Worm (Caenorhabditis elegans) whole organism, L1 larva: ENCODE data around the gene srh-190.

Experiments used
- C04F5.9 ChIP-seq: sonication (generic microtip); optimal IDR thresholded peaks from 2 replicates; lab custom pipeline; 2016; ENCODE audit warnings: missing genetic modification characterization, missing compliant biosample characterization
- C34B4.2 ChIP-seq: sonication (generic microtip); optimal IDR thresholded peaks from 2 replicates; lab custom pipeline; 2017; ENCODE audit warnings: mild to moderate bottlenecking, missing genetic modification characterization, missing compliant biosample characterization
- F16B12.6 ChIP-seq: fragments of 150-350 bp; optimal IDR thresholded peaks from 2 replicates; lab custom pipeline; 2014; ENCODE audit warnings: missing biosample characterization, missing genetic modification characterization
- Y116A8C.19 ChIP-seq: sonication (generic microtip); optimal IDR thresholded peaks from 2 replicates; lab custom pipeline; 2016; ENCODE audit warnings: missing compliant biosample characterization, missing genetic modification characterization, borderline replicate concordance
- alr-1 ChIP-seq: fragments of 200-800 bp; sonication (Bioruptor generic); optimal IDR thresholded peaks from 2 replicates; lab custom pipeline; 2018; ENCODE audit warnings: borderline replicate concordance, mild to moderate bottlenecking, missing genetic modification characterization, missing compliant biosample characterization
- ama-1 ChIP-seq: fragments of 150-350 bp; optimal IDR thresholded peaks from 2 replicates; lab custom pipeline; 2014
- elt-2 ChIP-seq: sonication (generic microtip); optimal IDR thresholded peaks from 2 replicates; lab custom pipeline; 2016; ENCODE audit warnings: missing genetic modification characterization, mild to moderate bottlenecking, inconsistent platforms, missing compliant biosample characterization, missing genetic modification reagents
- elt-3 ChIP-seq, 6 experiments: fragments of 150-350 bp in 1 of 6; sonication (generic microtip); optimal IDR thresholded peaks; 2 replicates each; lab custom pipeline; 2017 to 2018; ENCODE audit warnings: missing biosample characterization in 6 of 6, missing genetic modification characterization in 6 of 6, inconsistent platforms in 1 of 6
- fkh-10 ChIP-seq: sonication (generic microtip); optimal IDR thresholded peaks from 2 replicates; lab custom pipeline; 2017; ENCODE audit warnings: missing biosample characterization, missing genetic modification reagents, missing genetic modification characterization
- fkh-4 ChIP-seq: sonication (generic microtip); optimal IDR thresholded peaks from 2 replicates; lab custom pipeline; 2016; ENCODE audit warnings: missing compliant biosample characterization, missing genetic modification characterization, borderline replicate concordance
- fkh-8 ChIP-seq: sonication (generic microtip); optimal IDR thresholded peaks from 2 replicates; lab custom pipeline; 2016; ENCODE audit warnings: mild to moderate bottlenecking, missing genetic modification characterization, missing compliant biosample characterization
- fos-1 ChIP-seq: fragments of 150-350 bp; optimal IDR thresholded peaks from 2 replicates; lab custom pipeline; 2014; ENCODE audit warnings: missing biosample characterization, missing genetic modification characterization
- grh-1 ChIP-seq: fragments of 200-800 bp; sonication (Bioruptor generic); IDR thresholded peaks from 2 replicates; pipeline ENCODE4 v1.3.6; 2022; ENCODE audit warnings: missing genetic modification reagents, missing genetic modification characterization, missing compliant biosample characterization
- hlh-17 ChIP-seq: fragments of 200-800 bp; sonication (Bioruptor generic); optimal IDR thresholded peaks from 2 replicates; lab custom pipeline; 2018; ENCODE audit warnings: missing genetic modification characterization, mild to moderate bottlenecking, missing compliant biosample characterization, moderate library complexity, borderline replicate concordance
- hlh-4 ChIP-seq: sonication (generic microtip); optimal IDR thresholded peaks from 2 replicates; lab custom pipeline; 2016; ENCODE audit warnings: mild to moderate bottlenecking, missing genetic modification characterization, missing compliant biosample characterization
- irx-1 ChIP-seq: sonication (generic microtip); optimal IDR thresholded peaks from 2 replicates; lab custom pipeline; 2016; ENCODE audit warnings: missing genetic modification characterization, missing compliant biosample characterization
- isw-1 ChIP-seq: fragments of 200-800 bp; sonication (Bioruptor generic); IDR thresholded peaks from 2 replicates; pipeline ENCODE4 v1.3.6; 2022; ENCODE audit warnings: missing genetic modification characterization, missing compliant biosample characterization
- lin-15B ChIP-seq: fragments of 150-350 bp; sonication (generic microtip); optimal IDR thresholded peaks from 3 replicates; lab custom pipeline; 2014; ENCODE audit warnings: missing biosample characterization, missing genetic modification characterization
- lin-35 ChIP-seq, 2 experiments: fragments of 150-350 bp; optimal IDR thresholded peaks; 2 replicates each; lab custom pipeline; 2014; ENCODE audit warnings: missing biosample characterization in 2 of 2, missing genetic modification characterization in 2 of 2, missing genetic modification reagents in 2 of 2
- lir-3 ChIP-seq: sonication (generic microtip); optimal IDR thresholded peaks from 2 replicates; lab custom pipeline; 2016; ENCODE audit warnings: mild to moderate bottlenecking, missing genetic modification characterization, moderate library complexity, missing compliant biosample characterization; ENCODE audit not compliant: poor library complexity
- mab-9 ChIP-seq: fragments of 200-800 bp; sonication (Bioruptor generic); IDR thresholded peaks from 2 replicates; pipeline ENCODE4 v1.3.6; 2022; ENCODE audit warnings: missing genetic modification reagents, missing genetic modification characterization, missing compliant biosample characterization
- nhr-11 ChIP-seq: fragments of 150-350 bp; optimal IDR thresholded peaks from 2 replicates; lab custom pipeline; 2014; ENCODE audit warnings: missing biosample characterization, missing genetic modification characterization
- nhr-12 ChIP-seq: sonication (generic microtip); optimal IDR thresholded peaks from 2 replicates; lab custom pipeline; 2017; ENCODE audit warnings: missing biosample characterization, missing genetic modification characterization
- nhr-20 ChIP-seq: sonication (generic microtip); optimal IDR thresholded peaks from 2 replicates; lab custom pipeline; 2016; ENCODE audit warnings: mild to moderate bottlenecking, missing genetic modification characterization, missing compliant biosample characterization
- nhr-28 ChIP-seq: fragments of 150-350 bp; optimal IDR thresholded peaks from 2 replicates; lab custom pipeline; 2014; ENCODE audit warnings: missing biosample characterization, missing genetic modification characterization
- nhr-47 ChIP-seq: sonication (generic microtip); optimal IDR thresholded peaks from 2 replicates; lab custom pipeline; 2016; ENCODE audit warnings: mild to moderate bottlenecking, missing genetic modification characterization, moderate library complexity, missing compliant biosample characterization
- nhr-71 ChIP-seq: sonication (generic microtip); optimal IDR thresholded peaks from 2 replicates; lab custom pipeline; 2016; ENCODE audit warnings: mild to moderate bottlenecking, missing genetic modification characterization, moderate library complexity, missing compliant biosample characterization
- nhr-90 ChIP-seq: sonication (generic microtip); optimal IDR thresholded peaks from 2 replicates; lab custom pipeline; 2016; ENCODE audit warnings: mild to moderate bottlenecking, missing genetic modification characterization, missing compliant biosample characterization; ENCODE audit not compliant: poor library complexity
- pag-3 ChIP-seq: sonication (generic microtip); optimal IDR thresholded peaks from 2 replicates; lab custom pipeline; 2017; ENCODE audit warnings: missing genetic modification characterization, mild to moderate bottlenecking, missing compliant biosample characterization, antibody characterized with exemption, borderline replicate concordance; ENCODE audit not compliant: insufficient read depth
- skn-1 ChIP-seq: fragments of 150-350 bp; optimal IDR thresholded peaks from 2 replicates; lab custom pipeline; 2014; ENCODE audit warnings: missing biosample characterization, missing genetic modification characterization
- snpc-4 ChIP-seq: fragments of 150-350 bp; optimal IDR thresholded peaks from 2 replicates; lab custom pipeline; 2014; ENCODE audit warnings: missing biosample characterization, missing genetic modification characterization
- snu-23 ChIP-seq: sonication (generic microtip); optimal IDR thresholded peaks from 2 replicates; lab custom pipeline; 2016; ENCODE audit warnings: missing genetic modification characterization, missing compliant biosample characterization
- sptf-1 ChIP-seq: fragments of 150-350 bp; optimal IDR thresholded peaks from 2 replicates; lab custom pipeline; 2014; ENCODE audit warnings: missing biosample characterization, missing genetic modification characterization
- sup-37 ChIP-seq: fragments of 200-800 bp; sonication (Bioruptor generic); optimal IDR thresholded peaks from 2 replicates; lab custom pipeline; 2018; ENCODE audit warnings: mild to moderate bottlenecking, missing genetic modification characterization, missing compliant biosample characterization
- tbx-2 ChIP-seq: sonication (generic microtip); optimal IDR thresholded peaks from 2 replicates; lab custom pipeline; 2016; ENCODE audit warnings: missing genetic modification characterization, missing compliant biosample characterization
- tlp-1 ChIP-seq: fragments of 150-350 bp; optimal IDR thresholded peaks from 2 replicates; lab custom pipeline; 2014; ENCODE audit warnings: missing biosample characterization, missing genetic modification characterization
- unc-130 ChIP-seq: fragments of 150-350 bp; optimal IDR thresholded peaks from 2 replicates; lab custom pipeline; 2017; ENCODE audit warnings: missing biosample characterization, missing genetic modification characterization, inconsistent platforms
- unc-62 ChIP-seq: fragments of 150-350 bp; optimal IDR thresholded peaks from 2 replicates; lab custom pipeline; 2014; ENCODE audit warnings: missing biosample characterization, missing genetic modification reagents, missing genetic modification characterization
- zag-1 ChIP-seq: fragments of 150-350 bp; optimal IDR thresholded peaks from 2 replicates; lab custom pipeline; 2014; ENCODE audit warnings: missing biosample characterization, missing genetic modification characterization
- zip-4 ChIP-seq: fragments of 200-800 bp; sonication (Bioruptor generic); optimal IDR thresholded peaks from 2 replicates; lab custom pipeline; 2018; ENCODE audit warnings: mild to moderate bottlenecking, missing genetic modification characterization, moderate library complexity, missing compliant biosample characterization
- ztf-4 ChIP-seq: fragments of 150-350 bp; optimal IDR thresholded peaks from 2 replicates; lab custom pipeline; 2014; ENCODE audit warnings: missing biosample characterization, missing genetic modification characterization

srh-190 gene

DNA sequence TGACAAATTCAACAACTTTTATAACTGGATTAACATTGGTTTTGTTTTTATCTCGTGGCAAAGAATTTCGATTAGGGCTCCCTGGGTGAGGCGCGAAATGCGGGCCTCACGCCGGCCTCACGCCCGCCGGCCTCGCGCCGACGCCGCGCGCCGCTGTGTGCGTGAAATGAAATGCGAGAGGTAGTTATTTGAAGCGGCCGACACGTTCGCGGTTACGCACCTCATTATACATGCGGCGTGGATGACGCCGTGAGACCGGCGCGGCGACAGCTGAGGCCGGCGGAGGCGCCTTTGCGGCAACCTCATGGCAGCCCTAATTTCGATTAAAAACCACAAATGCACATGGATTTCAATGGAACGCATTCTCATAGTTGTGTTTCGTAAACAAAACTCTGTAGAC lies 24.6 kb downstream of the srh-190 start:
- TF ChIP-seq zip-4 (GFP tag; lab: Kevin White, UChicago) (no peak), pag-3 (tag; lab: Kevin White, UChicago) (no peak), nhr-90 (tag; lab: Kevin White, UChicago) (no peak), elt-3 (tag; optimal IDR thresholded peaks at IDR 0.05; lab: Kevin White, UChicago) (no peak), mab-9 (GFP tag; lab: Robert Waterston, UW) (no peak), sup-37 (GFP tag; lab: Kevin White, UChicago) (no peak), elt-2 (no peak), nhr-28 (no peak), nhr-12 (tag; lab: Kevin White, UChicago) (no peak), snu-23 (GFP tag; lab: Kevin White, UChicago) (no peak), ztf-4 (tag; lab: Kevin White, UChicago) (no peak), sptf-1 (no peak), snpc-4 (tag; lab: Kevin White, UChicago) (no peak), Y116A8C.19 (tag; lab: Kevin White, UChicago) (no peak), lin-35 (GFP tag; optimal IDR thresholded peaks at IDR 0.05; lab: Kevin White, UChicago) (no peak), zag-1 (tag; lab: Kevin White, UChicago) (no peak), lin-15B (no peak), alr-1 (tag; lab: Kevin White, UChicago) (no peak), hlh-17 (GFP tag; lab: Kevin White, UChicago) (no peak), nhr-11 (tag; lab: Kevin White, UChicago) (no peak)

DNA sequence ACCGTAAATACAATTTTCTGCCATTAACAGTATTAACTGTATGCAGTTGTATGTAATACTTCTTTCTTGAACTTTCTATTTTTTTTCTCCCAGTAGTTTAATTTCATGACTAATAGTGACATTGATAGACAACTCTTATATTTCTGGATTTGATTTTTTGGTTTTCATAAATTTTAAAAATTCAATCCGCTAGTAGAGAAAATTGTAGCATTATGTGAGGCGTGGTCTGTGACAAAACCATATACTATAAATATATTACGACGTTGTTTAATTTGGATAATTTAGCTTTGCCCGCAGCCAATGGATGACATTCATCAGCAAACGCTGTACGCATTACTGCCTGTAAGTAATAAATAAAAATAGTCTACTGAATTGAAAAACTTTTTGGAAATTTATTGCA lies 26.2 kb downstream of the srh-190 start, which contains the start of gene srx-64:
srx-64 (plus strand) TSS at position 301 of the 400 bp plus-strand sequence.
- TF ChIP-seq fos-1 (tag; lab: Kevin White, UChicago) = no peak
- no peak for TF ChIP-seq nhr-47 (tag; lab: Kevin White, UChicago)
- TF ChIP-seq F16B12.6 (tag; lab: Kevin White, UChicago) = no peak
- TF ChIP-seq fkh-10 = no peak
- no peak for TF ChIP-seq ama-1 (lab: Kevin White, UChicago)
- no peak for TF ChIP-seq fkh-8 (tag; lab: Kevin White, UChicago)
- no peak for TF ChIP-seq isw-1 (GFP tag; lab: Robert Waterston, UW)

- TF ChIP-seq sup-37 (GFP tag; lab: Kevin White, UChicago) (no peak), F16B12.6 (tag; lab: Kevin White, UChicago) (no peak), hlh-4 (no peak), fkh-4 (no peak), nhr-47 (tag; lab: Kevin White, UChicago) (no peak), fos-1 (tag; lab: Kevin White, UChicago) (no peak), snpc-4 (tag; lab: Kevin White, UChicago) (no peak), irx-1 (tag; lab: Kevin White, UChicago) (no peak), tbx-2 (no peak), unc-62 (GFP tag; lab: Kevin White, UChicago) (no peak), unc-130 (no peak), tlp-1 (tag; lab: Kevin White, UChicago) (no peak), C34B4.2 (no peak), hlh-17 (GFP tag; lab: Kevin White, UChicago) (no peak)
Measured at ce11 chrV:3931326-3931725, 28.4 kb downstream of the srh-190 start, which contains the start of gene srx-63. srx-63 (plus strand) TSS chrV:3931626.

- TF ChIP-seq elt-2 (peak; percentile 85), C04F5.9 (tag; lab: Kevin White, UChicago) (no peak), nhr-71 (tag; lab: Kevin White, UChicago) (no peak), grh-1 (no peak), lir-3 (tag; lab: Kevin White, UChicago) (no peak), pag-3 (tag; lab: Kevin White, UChicago) (no peak), Y116A8C.19 (tag; lab: Kevin White, UChicago) (no peak), nhr-20 (peak; percentile 2), lin-35 (GFP tag; optimal IDR thresholded peaks at IDR 0.05; lab: Kevin White, UChicago) (no peak), sptf-1 (no peak), hlh-4 (no peak), skn-1 (tag; lab: Kevin White, UChicago) (no peak)
Measured at ce11 chrV:3935892-3936478, 33.1 kb downstream of the srh-190 start, which contains the start of gene cyp-35A5. cyp-35A5 (plus strand) TSS chrV:3936326.
